Worm (Caenorhabditis elegans) whole organism, L4/young adult: ENCODE results near the gene grl-15.

Experiments used
- dao-5 ChIP-seq: sonication (generic microtip); optimal IDR thresholded peaks from 2 replicates; lab custom pipeline; 2016; ENCODE audit warnings: missing genotype, missing genetic modification characterization, moderate library complexity, missing compliant biosample characterization
- him-1 ChIP-seq: sonication (generic microtip); optimal IDR thresholded peaks from 2 replicates; lab custom pipeline; 2016; ENCODE audit warnings: missing genotype, missing genetic modification reagents, missing genetic modification characterization, missing compliant biosample characterization

ce11 chrIII:12188236-12188635 is 47.6 kb downstream of the grl-15 start:
- TF ChIP-seq dao-5 (tag; lab: Kevin White, UChicago) (no peak), him-1 (tag; lab: Kevin White, UChicago) (no peak)
